Worm (Caenorhabditis elegans): Measurements from ENCODE around the gene W06D11.2.

DNA sequence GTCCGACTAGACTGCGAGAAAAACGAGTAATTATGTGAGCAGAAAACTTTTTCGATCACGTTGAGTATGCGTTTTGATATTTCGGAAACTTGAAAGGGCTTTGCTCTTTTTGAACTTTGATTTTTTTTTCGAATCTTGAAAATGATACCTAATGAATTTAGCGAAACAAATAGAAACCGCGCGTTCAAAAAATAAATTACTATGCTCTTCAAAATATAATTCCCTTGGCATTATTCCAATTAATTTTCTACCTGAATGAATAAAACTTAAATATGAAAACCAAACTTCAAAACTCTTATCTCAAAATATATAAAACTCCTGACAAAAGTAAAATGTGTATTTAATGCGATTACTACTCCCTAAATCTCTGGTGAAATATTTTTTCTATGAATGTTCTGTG is 18.7 kb upstream of the W06D11.2 start, which contains the start of gene xtr-2:
- no peak for TF ChIP-seq lin-40 (tag; optimal IDR thresholded peaks at IDR 0.05)
- TF ChIP-seq bed-2 (GFP tag; IDR thresholded peaks at IDR 0.05), result no peak
- TF ChIP-seq lsy-27 (tag; optimal IDR thresholded peaks at IDR 0.05; ENCODE audit: borderline replicate concordance, insufficient read depth), result no peak
- no peak for TF ChIP-seq ama-1 (optimal IDR thresholded peaks at IDR 0.05)
- no peak for TF ChIP-seq ama-1 (GFP tag; optimal IDR thresholded peaks at IDR 0.05)
- no peak for TF ChIP-seq fkh-3 (tag; optimal IDR thresholded peaks at IDR 0.05)

All from whole organism, young adult.